Worm (Caenorhabditis elegans) whole organism, L4/young adult: Measurements from ENCODE around the gene clec-56.

ENCODE experiments used
- W03F9.2 ChIP-seq: fragments of 150-350 bp; optimal IDR thresholded peaks from 2 replicates; lab custom pipeline; 2014; ENCODE audit warnings: missing biosample characterization, missing genetic modification characterization
- dao-5 ChIP-seq: sonication (generic microtip); optimal IDR thresholded peaks from 2 replicates; lab custom pipeline; 2016; ENCODE audit warnings: missing genotype, missing genetic modification characterization, moderate library complexity, missing compliant biosample characterization
- him-1 ChIP-seq: sonication (generic microtip); optimal IDR thresholded peaks from 2 replicates; lab custom pipeline; 2016; ENCODE audit warnings: missing genotype, missing genetic modification reagents, missing genetic modification characterization, missing compliant biosample characterization

The clec-56 gene

ce11 chrV:14481401-14481800, 7.2 kb downstream of the clec-56 start, which contains the start of gene R02D5.7:
R02D5.7 (minus strand) TSS chrV:14481501.
- no peak for TF ChIP-seq W03F9.2 (tag; lab: Kevin White, UChicago)
- TF ChIP-seq dao-5 (tag; lab: Kevin White, UChicago): no peak
- TF ChIP-seq him-1 (tag; lab: Kevin White, UChicago): no peak

ce11 chrV:14481987-14482386, 7.8 kb downstream of the clec-56 start, which contains the start of gene R02D5.10:
R02D5.10 (plus strand) TSS chrV:14482287.
- TF ChIP-seq dao-5 (tag; lab: Kevin White, UChicago) (no peak), him-1 (tag; lab: Kevin White, UChicago) (no peak), W03F9.2 (tag; lab: Kevin White, UChicago) (no peak)

DNA sequence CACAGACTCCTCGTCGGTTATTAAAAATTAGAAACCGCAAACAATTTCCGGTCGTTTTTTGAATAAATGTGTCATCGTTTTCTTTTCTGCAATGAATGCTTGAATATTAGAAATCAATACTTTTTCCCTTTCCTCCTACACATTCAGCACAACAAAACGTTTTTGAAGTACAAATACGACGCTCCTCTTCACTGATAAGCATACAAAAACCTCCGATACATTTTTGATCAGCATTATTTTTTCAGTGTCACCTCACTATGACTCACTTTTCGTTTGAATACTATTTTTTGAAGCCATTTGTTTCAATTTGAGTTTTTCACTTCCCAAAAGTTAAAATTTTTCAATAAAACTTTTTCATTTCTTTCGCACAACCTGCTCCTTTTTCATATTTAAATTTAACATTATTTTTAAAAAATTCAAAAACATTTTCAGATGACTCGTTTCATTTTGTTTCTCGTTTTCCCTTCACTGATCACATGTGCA, 8.6 kb downstream of the clec-56 start, which contains the start of gene R02D5.3:
Gene R02D5.3 (plus strand): TSS at position 433 of the 483 bp plus-strand sequence.
- TF ChIP-seq W03F9.2 (tag; lab: Kevin White, UChicago): no peak
- TF ChIP-seq dao-5 (tag; lab: Kevin White, UChicago): no peak
- TF ChIP-seq him-1 (tag; lab: Kevin White, UChicago): no peak

- TF ChIP-seq him-1 (tag; lab: Kevin White, UChicago): no peak
- TF ChIP-seq W03F9.2 (tag; lab: Kevin White, UChicago): no peak
- no peak for TF ChIP-seq dao-5 (tag; lab: Kevin White, UChicago)
Observed at ce11 chrV:14484582-14484981, 10.4 kb downstream of the clec-56 start, which contains the start of gene R02D5.4. R02D5.4 (minus strand) TSS chrV:14484682.

DNA sequence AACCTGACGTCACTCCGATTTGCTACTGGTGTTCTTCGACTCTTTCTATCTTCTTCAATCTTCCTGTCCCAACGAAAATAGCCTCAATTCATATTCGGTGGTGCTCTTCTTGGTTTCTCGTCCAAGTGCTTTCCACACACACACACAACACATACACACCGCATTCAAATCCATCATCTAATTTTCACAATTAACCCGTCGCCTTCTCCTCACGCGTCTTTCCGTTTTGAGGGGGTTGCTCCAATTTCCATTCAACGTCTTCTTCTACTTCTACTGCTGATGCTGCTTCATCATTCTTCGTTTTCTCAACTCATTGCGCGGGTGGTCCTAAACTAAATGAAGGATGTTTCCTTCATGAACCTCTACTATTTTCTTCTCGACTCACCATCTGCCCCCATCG, 16.9 kb downstream of the clec-56 start:
- no peak for TF ChIP-seq him-1 (tag; lab: Kevin White, UChicago)
- TF ChIP-seq dao-5 (tag; lab: Kevin White, UChicago): no peak
- no peak for TF ChIP-seq W03F9.2 (tag; lab: Kevin White, UChicago)

ce11 chrV:14493665-14494064, 19.5 kb downstream of the clec-56 start:
- TF ChIP-seq dao-5 (tag; lab: Kevin White, UChicago) (no peak), W03F9.2 (tag; lab: Kevin White, UChicago) (no peak), him-1 (tag; lab: Kevin White, UChicago) (no peak)

DNA sequence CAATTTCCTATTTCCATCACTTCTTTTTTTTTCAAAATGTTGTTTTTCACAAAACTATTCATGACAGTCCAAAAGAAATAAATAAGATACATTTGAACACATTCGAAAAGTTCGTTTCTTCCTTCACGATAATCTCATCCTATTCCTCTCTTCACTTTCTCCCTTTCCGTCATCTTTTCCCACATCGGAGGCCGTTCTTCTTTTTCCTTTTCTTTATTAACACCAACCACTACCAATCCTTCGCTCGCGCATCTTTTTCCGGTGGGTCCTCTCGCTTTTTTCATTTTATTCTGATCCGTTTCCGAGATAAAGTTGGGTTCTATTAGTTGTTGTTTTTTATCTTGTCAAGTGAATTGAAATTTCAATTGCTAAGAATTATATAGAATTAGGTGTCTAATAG, 21.3 kb downstream of the clec-56 start:
- no peak for TF ChIP-seq him-1 (tag; lab: Kevin White, UChicago)
- TF ChIP-seq W03F9.2 (tag; lab: Kevin White, UChicago): no peak
- no peak for TF ChIP-seq dao-5 (tag; lab: Kevin White, UChicago)

ce11 chrV:14496446-14496845, 22.2 kb downstream of the clec-56 start:
- TF ChIP-seq him-1 (tag; lab: Kevin White, UChicago) (no peak), W03F9.2 (tag; lab: Kevin White, UChicago) (no peak), dao-5 (tag; lab: Kevin White, UChicago) (no peak)

DNA sequence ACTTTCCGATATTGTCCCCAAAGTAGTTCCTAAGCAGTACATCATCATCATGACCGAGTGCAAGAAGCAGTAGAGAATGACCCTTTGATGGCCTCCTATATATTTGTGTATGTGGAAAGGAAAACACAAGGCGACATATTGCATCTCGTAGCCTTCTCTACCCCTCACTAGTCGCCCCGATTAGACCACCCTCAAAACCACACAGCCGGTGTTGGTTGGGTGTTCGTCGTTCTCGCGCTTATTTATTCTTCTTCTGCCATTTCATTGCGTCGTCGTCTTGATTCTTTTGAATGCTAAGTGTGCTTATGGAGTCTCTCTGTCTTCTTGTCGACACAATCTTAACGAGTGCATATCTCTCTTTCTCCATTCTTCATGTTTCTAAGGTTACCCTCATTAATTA, 24.0 kb downstream of the clec-56 start:
- no peak for TF ChIP-seq W03F9.2 (tag; lab: Kevin White, UChicago)
- TF ChIP-seq dao-5 (tag; lab: Kevin White, UChicago): no peak
- no peak for TF ChIP-seq him-1 (tag; lab: Kevin White, UChicago)

DNA sequence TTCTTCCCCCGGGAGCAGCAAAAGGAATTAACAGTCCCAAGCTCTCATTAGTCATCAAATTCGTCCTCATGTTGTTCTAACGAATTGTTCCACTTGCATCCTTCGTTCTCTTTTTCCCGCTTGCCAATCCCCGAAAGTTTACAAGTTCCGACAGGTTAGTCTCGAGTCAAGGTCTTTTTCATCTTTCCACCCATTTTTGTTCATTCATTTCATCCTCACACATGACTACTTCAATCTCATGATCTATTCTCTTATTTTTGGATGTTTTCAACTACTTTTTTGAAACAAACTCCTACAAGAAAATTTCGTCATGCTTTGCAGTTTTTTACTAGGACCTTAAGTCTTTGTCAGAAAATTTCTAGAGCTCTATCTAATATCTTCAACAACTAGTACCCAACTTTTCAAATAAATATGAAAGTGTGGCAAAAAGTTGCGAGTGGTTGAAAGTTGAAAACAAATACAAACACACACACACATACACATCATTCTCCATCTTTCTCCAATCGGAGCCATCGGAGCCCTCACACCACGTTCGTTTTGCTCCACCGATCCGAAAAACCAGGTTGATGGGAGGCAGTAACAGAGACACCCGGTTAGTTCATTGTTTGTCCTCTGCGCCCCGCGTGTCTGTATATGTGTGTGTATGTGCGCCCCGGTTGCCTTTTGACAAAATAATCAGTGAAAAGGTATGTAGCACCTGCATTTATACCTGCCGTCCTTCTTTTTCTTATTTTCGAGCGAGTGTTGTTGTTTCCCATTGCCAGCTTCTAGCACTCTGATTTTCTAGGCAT, 25.1 kb downstream of the clec-56 start:
- no peak for TF ChIP-seq W03F9.2 (tag; lab: Kevin White, UChicago)
- TF ChIP-seq dao-5 (tag; lab: Kevin White, UChicago): no peak
- TF ChIP-seq him-1 (tag; lab: Kevin White, UChicago): no peak

ce11 chrV:14500554-14500953, 26.4 kb downstream of the clec-56 start:
- TF ChIP-seq dao-5 (tag; lab: Kevin White, UChicago) (no peak), him-1 (tag; lab: Kevin White, UChicago) (no peak), W03F9.2 (tag; lab: Kevin White, UChicago) (no peak)

- TF ChIP-seq dao-5 (tag; lab: Kevin White, UChicago) (no peak), him-1 (tag; lab: Kevin White, UChicago) (no peak), W03F9.2 (tag; lab: Kevin White, UChicago) (no peak)
Observed at ce11 chrV:14501136-14501535, 26.9 kb downstream of the clec-56 start, which contains the start of gene R02D5.24. R02D5.24 (plus strand) TSS chrV:14501340.

- TF ChIP-seq W03F9.2 (tag; lab: Kevin White, UChicago) (no peak), dao-5 (tag; lab: Kevin White, UChicago) (no peak), him-1 (tag; lab: Kevin White, UChicago) (no peak)
Observed at ce11 chrV:14503065-14503464, 28.9 kb downstream of the clec-56 start.
